Worm (Caenorhabditis elegans) whole organism, L4 larva: ENCODE data around the gene T24C12.4.
A peak's percentile ranks its signal among the peaks of the same experiment; 100 is the strongest.

Experiments used
- F10B5.3 ChIP-seq: sonication (generic microtip); optimal IDR thresholded peaks from 2 replicates; lab custom pipeline; 2016; ENCODE audit warnings: mild to moderate bottlenecking, missing genetic modification characterization, missing compliant biosample characterization
- F26F4.8 ChIP-seq: fragments of 200-800 bp; sonication (Bioruptor generic); conservative IDR thresholded peaks from 2 replicates; pipeline ENCODE4 v1.3.6; 2022; ENCODE audit warnings: missing genetic modification characterization, missing compliant biosample characterization
- F37D6.2 ChIP-seq: sonication (generic microtip); optimal IDR thresholded peaks from 2 replicates; lab custom pipeline; 2016; ENCODE audit warnings: mild to moderate bottlenecking, missing genetic modification characterization, missing compliant biosample characterization
- F49E8.2 ChIP-seq: sonication (generic microtip); optimal IDR thresholded peaks from 2 replicates; lab custom pipeline; 2016; ENCODE audit warnings: missing compliant biosample characterization, mild to moderate bottlenecking, missing genetic modification characterization, borderline replicate concordance
- R02D3.7 ChIP-seq: fragments of 150-350 bp; sonication (generic microtip); optimal IDR thresholded peaks from 3 replicates; lab custom pipeline; 2014; ENCODE audit warnings: missing biosample characterization, missing genetic modification characterization
- Y48G9A.11 ChIP-seq: fragments of 200-800 bp; sonication (Bioruptor generic); IDR thresholded peaks from 2 replicates; pipeline ENCODE4 v1.3.6; 2022; ENCODE audit warnings: missing genetic modification reagents, missing genetic modification characterization, missing compliant biosample characterization
- Y5F2A.4 ChIP-seq: fragments of 200-800 bp; sonication (Bioruptor generic); optimal IDR thresholded peaks from 2 replicates; lab custom pipeline; 2018; ENCODE audit warnings: mild to moderate bottlenecking, missing genetic modification characterization, missing compliant biosample characterization
- ZK546.5 ChIP-seq, 2 experiments: sonication (generic microtip); optimal IDR thresholded peaks; 2 replicates each; lab custom pipeline; 2017; ENCODE audit warnings: missing biosample characterization in 2 of 2, missing genetic modification characterization in 2 of 2
- aha-1 ChIP-seq: fragments of 150-350 bp; peaks from one replicate; lab custom pipeline; 2014; ENCODE audit warnings: missing biosample characterization, missing genetic modification characterization
- aly-2 ChIP-seq: sonication (generic microtip); optimal IDR thresholded peaks from 2 replicates; lab custom pipeline; 2018; ENCODE audit warnings: missing biosample characterization, missing genetic modification characterization
- ceh-32 ChIP-seq: sonication (generic microtip); optimal IDR thresholded peaks from 2 replicates; lab custom pipeline; 2016; ENCODE audit warnings: mild to moderate bottlenecking, missing genetic modification characterization, missing compliant biosample characterization; ENCODE audit not compliant: poor library complexity
- ces-1 ChIP-seq: fragments of 150-350 bp; sonication (generic microtip); optimal IDR thresholded peaks from 4 replicates; lab custom pipeline; 2014; ENCODE audit warnings: missing biosample characterization, missing genetic modification reagents, missing genetic modification characterization
- cey-2 ChIP-seq: sonication (generic microtip); optimal IDR thresholded peaks from 3 replicates; lab custom pipeline; 2017; ENCODE audit warnings: missing genetic modification characterization, mild to moderate bottlenecking, missing compliant biosample characterization, antibody characterized with exemption, borderline replicate concordance; ENCODE audit not compliant: insufficient read depth
- daf-16 ChIP-seq, 3 experiments: sonication (generic microtip); optimal IDR thresholded peaks; 2 replicates each; lab custom pipeline; 2016 to 2017; ENCODE audit warnings: missing genetic modification characterization in 3 of 3, missing genetic modification reagents in 3 of 3, mild to moderate bottlenecking in 2 of 3, missing compliant biosample characterization in 2 of 3, missing biosample characterization in 1 of 3, moderate library complexity in 1 of 3
- dmd-6 ChIP-seq: fragments of 200-800 bp; sonication (Bioruptor generic); IDR thresholded peaks from 2 replicates; pipeline ENCODE4 v1.3.6; 2022; ENCODE audit warnings: missing genetic modification reagents, missing genetic modification characterization, missing compliant biosample characterization
- egl-43 ChIP-seq: fragments of 200-800 bp; sonication (Bioruptor generic); IDR thresholded peaks from 2 replicates; pipeline ENCODE4 v1.3.6; 2022; ENCODE audit warnings: missing genetic modification reagents, missing genetic modification characterization, missing compliant biosample characterization
- gei-8 ChIP-seq: fragments of 200-800 bp; sonication (Bioruptor generic); optimal IDR thresholded peaks from 2 replicates; lab custom pipeline; 2018; ENCODE audit warnings: mild to moderate bottlenecking, missing genetic modification characterization, missing compliant biosample characterization
- hlh-11 ChIP-seq: fragments of 200-800 bp; sonication (Bioruptor generic); optimal IDR thresholded peaks from 2 replicates; lab custom pipeline; 2018; ENCODE audit warnings: mild to moderate bottlenecking, missing genetic modification characterization, missing compliant biosample characterization
- hlh-30 ChIP-seq: sonication (generic microtip); optimal IDR thresholded peaks from 2 replicates; lab custom pipeline; 2017; ENCODE audit warnings: antibody characterized with exemption, mild to moderate bottlenecking, missing genetic modification characterization, missing compliant biosample characterization; ENCODE audit not compliant: insufficient read depth
- lin-1 ChIP-seq: fragments of 200-800 bp; sonication (Bioruptor generic); IDR thresholded peaks from 2 replicates; pipeline ENCODE4 v1.3.6; 2022; ENCODE audit warnings: missing genetic modification reagents, missing genetic modification characterization, missing compliant biosample characterization
- lin-29 ChIP-seq: fragments of 200-800 bp; sonication (Bioruptor generic); IDR thresholded peaks from 2 replicates; pipeline ENCODE4 v1.3.6; 2022; ENCODE audit warnings: missing genetic modification reagents, missing genetic modification characterization, missing compliant biosample characterization
- madf-9 ChIP-seq: fragments of 200-800 bp; sonication (Bioruptor generic); conservative IDR thresholded peaks from 2 replicates; pipeline ENCODE4 v1.3.6; 2022; ENCODE audit warnings: missing genetic modification reagents, missing genetic modification characterization, missing compliant biosample characterization
- mdl-1 ChIP-seq, 2 experiments: fragments of 150-350 bp in 1 of 2; sonication (generic microtip) in 1 of 2; optimal IDR thresholded peaks; 2 replicates each; lab custom pipeline; 2014 to 2017; ENCODE audit warnings: missing biosample characterization in 2 of 2, missing genetic modification characterization in 2 of 2
- mdt-29 ChIP-seq: fragments of 200-800 bp; sonication (Bioruptor generic); IDR thresholded peaks from 2 replicates; pipeline ENCODE4 v1.3.6; 2022; ENCODE audit warnings: missing genetic modification reagents, missing genetic modification characterization, missing compliant biosample characterization
- mes-2 ChIP-seq: sonication (generic microtip); optimal IDR thresholded peaks from 2 replicates; lab custom pipeline; 2016; ENCODE audit warnings: missing genotype, mild to moderate bottlenecking, missing genetic modification characterization, missing compliant biosample characterization; ENCODE audit not compliant: poor library complexity, severe bottlenecking
- mxl-2 ChIP-seq: fragments of 200-800 bp; sonication (Bioruptor generic); conservative IDR thresholded peaks from 2 replicates; pipeline ENCODE4 v1.3.6; 2022; ENCODE audit warnings: missing genetic modification reagents, missing genetic modification characterization, missing compliant biosample characterization
- mxl-3 ChIP-seq: fragments of 200-800 bp; sonication (Bioruptor generic); optimal IDR thresholded peaks from 2 replicates; lab custom pipeline; 2018; ENCODE audit warnings: mild to moderate bottlenecking, missing genetic modification characterization, missing compliant biosample characterization
- nhr-28 ChIP-seq: fragments of 150-350 bp; optimal IDR thresholded peaks from 2 replicates; lab custom pipeline; 2014; ENCODE audit warnings: missing biosample characterization, missing genetic modification characterization
- nhr-42 ChIP-seq: fragments of 200-800 bp; sonication (Bioruptor generic); IDR thresholded peaks from 2 replicates; pipeline ENCODE4 v1.3.6; 2022; ENCODE audit warnings: missing genetic modification characterization, missing compliant biosample characterization
- nhr-6 ChIP-seq: fragments of 150-350 bp; optimal IDR thresholded peaks from 2 replicates; lab custom pipeline; 2014; ENCODE audit warnings: missing biosample characterization, missing genetic modification characterization
- php-3 ChIP-seq: fragments of 200-800 bp; sonication (Bioruptor generic); IDR thresholded peaks from 2 replicates; pipeline ENCODE4 v1.3.6; 2022; ENCODE audit warnings: missing genetic modification reagents, missing genetic modification characterization, missing compliant biosample characterization
- pqm-1 ChIP-seq: sonication (generic microtip); optimal IDR thresholded peaks from 2 replicates; lab custom pipeline; 2017; ENCODE audit warnings: missing biosample characterization, missing genetic modification characterization
- sdz-12 ChIP-seq: fragments of 200-800 bp; sonication (Bioruptor generic); optimal IDR thresholded peaks from 2 replicates; lab custom pipeline; 2018; ENCODE audit warnings: mild to moderate bottlenecking, missing genetic modification characterization, missing compliant biosample characterization
- set-16 ChIP-seq: fragments of 200-800 bp; sonication (Bioruptor generic); IDR thresholded peaks from 2 replicates; pipeline ENCODE4 v1.3.6; 2022; ENCODE audit warnings: missing genetic modification reagents, missing genetic modification characterization, missing compliant biosample characterization
- skn-1 ChIP-seq: fragments of 150-350 bp; optimal IDR thresholded peaks from 2 replicates; lab custom pipeline; 2014; ENCODE audit warnings: missing biosample characterization, missing genetic modification characterization
- tra-1 ChIP-seq: fragments of 200-800 bp; sonication (Bioruptor generic); IDR thresholded peaks from 2 replicates; pipeline ENCODE4 v1.3.6; 2022; ENCODE audit warnings: missing genetic modification reagents, missing genetic modification characterization, missing compliant biosample characterization
- unc-39 ChIP-seq: sonication (generic microtip); optimal IDR thresholded peaks from 2 replicates; lab custom pipeline; 2017; ENCODE audit warnings: missing biosample characterization, missing genetic modification characterization
- unc-62 ChIP-seq, 3 experiments: fragments of 150-350 bp in 1 of 3; sonication (generic microtip); optimal IDR thresholded peaks in 2 of 3; peaks in 1 of 3; 1 replicate in 1 of 3; 2 replicates in 2 of 3; lab custom pipeline; 2014 to 2017; ENCODE audit warnings: missing biosample characterization in 3 of 3, missing genetic modification characterization in 3 of 3, missing genetic modification reagents in 3 of 3, missing genotype in 1 of 3
- vab-7 ChIP-seq: fragments of 200-800 bp; sonication (Bioruptor generic); IDR thresholded peaks from 2 replicates; pipeline ENCODE4 v1.3.6; 2022; ENCODE audit warnings: missing genetic modification reagents, missing genetic modification characterization, missing compliant biosample characterization
- zag-1 ChIP-seq: fragments of 150-350 bp; optimal IDR thresholded peaks from 2 replicates; lab custom pipeline; 2014; ENCODE audit warnings: missing biosample characterization, missing genetic modification characterization
- zip-11 ChIP-seq: fragments of 200-800 bp; sonication (Bioruptor generic); IDR thresholded peaks from 2 replicates; pipeline ENCODE4 v1.3.6; 2022; ENCODE audit warnings: missing genetic modification characterization, missing compliant biosample characterization
- ztf-11 ChIP-seq: fragments of 150-350 bp; optimal IDR thresholded peaks from 2 replicates; lab custom pipeline; 2014; ENCODE audit warnings: missing biosample characterization, missing genetic modification characterization

T24C12.4 gene

ce11 chrX:2216662-2217061 is 11.8 kb upstream of the T24C12.4 start:
- no peak for TF ChIP-seq nhr-42 (GFP tag; lab: Robert Waterston, UW)
- no peak for TF ChIP-seq cey-2
- TF ChIP-seq unc-62 (GFP tag; optimal IDR thresholded peaks at IDR 0.05 in 1 of 2; lab: Kevin White, UChicago), result no peak
- TF ChIP-seq unc-62 (tag; optimal IDR thresholded peaks at IDR 0.05; lab: Kevin White, UChicago), result no peak
- TF ChIP-seq R02D3.7 (tag; lab: Kevin White, UChicago), result no peak
- TF ChIP-seq F10B5.3 (tag; lab: Kevin White, UChicago), result no peak
- TF ChIP-seq hlh-30 (tag; lab: Kevin White, UChicago), result peak; percentile 19
- TF ChIP-seq ces-1 (GFP tag; lab: Kevin White, UChicago), result no peak
- TF ChIP-seq lin-1 (GFP tag; lab: Robert Waterston, UW), result no peak
- TF ChIP-seq mes-2 (tag; lab: Kevin White, UChicago), result peak; percentile 6
- TF ChIP-seq gei-8 (GFP tag; lab: Kevin White, UChicago), result no peak
- no peak for TF ChIP-seq ceh-32 (tag; lab: Kevin White, UChicago)
- 0 out of 2 replicates have a peak, but pooled peaks have one; percentile 21 for TF ChIP-seq php-3 (GFP tag; lab: Robert Waterston, UW)
- no peak for TF ChIP-seq tra-1 (GFP tag; lab: Robert Waterston, UW)
- TF ChIP-seq set-16 (GFP tag; lab: Robert Waterston, UW), result peak; percentile 84
- TF ChIP-seq pqm-1 (tag; lab: Kevin White, UChicago), result no peak
- peak; percentile 21 for TF ChIP-seq hlh-11 (tag; lab: Kevin White, UChicago)
- TF ChIP-seq mxl-2 (GFP tag; lab: Robert Waterston, UW), result 0 out of 2 replicates have a peak, but pooled peaks have one; percentile 52
- 0 out of 2 replicates have a peak, but pooled peaks have one; percentile 28 for TF ChIP-seq egl-43
- TF ChIP-seq zip-11 (GFP tag; lab: Robert Waterston, UW), result no peak
- peak; percentile 52; the same call in 1 of the 2 replicates for TF ChIP-seq F26F4.8 (GFP tag; lab: Robert Waterston, UW)
- peak in 1 of 2 experiments; percentile 18 for TF ChIP-seq mdl-1 (tag; optimal IDR thresholded peaks at IDR 0.05; lab: Kevin White, UChicago)
- TF ChIP-seq dmd-6, result no peak
- TF ChIP-seq madf-9 (GFP tag; lab: Robert Waterston, UW), result no peak
- TF ChIP-seq F49E8.2 (tag; lab: Kevin White, UChicago), result no peak
- no peak for TF ChIP-seq zag-1
- peak; percentile 24; the same call in 1 of the 2 replicates for TF ChIP-seq lin-29 (GFP tag; lab: Robert Waterston, UW)
- TF ChIP-seq skn-1 (tag; lab: Kevin White, UChicago), result no peak
- TF ChIP-seq nhr-6 (tag; lab: Kevin White, UChicago), result no peak
- TF ChIP-seq aha-1, result peak; percentile 57
- no peak for TF ChIP-seq Y48G9A.11 (GFP tag; lab: Robert Waterston, UW)
- no peak for TF ChIP-seq ztf-11 (tag; lab: Kevin White, UChicago)
- no peak for TF ChIP-seq unc-39 (tag; lab: Kevin White, UChicago)
- TF ChIP-seq F37D6.2 (tag; lab: Kevin White, UChicago), result no peak
- TF ChIP-seq mxl-3, result peak; percentile 69
- TF ChIP-seq mdt-29 (GFP tag; lab: Robert Waterston, UW), result no peak
- no peak for TF ChIP-seq Y5F2A.4 (GFP tag; lab: Kevin White, UChicago)
- no peak for TF ChIP-seq sdz-12 (GFP tag; lab: Kevin White, UChicago)
- no peak for TF ChIP-seq daf-16 (GFP tag; optimal IDR thresholded peaks at IDR 0.05; lab: Kevin White, UChicago)
- no peak for TF ChIP-seq daf-16 (tag; optimal IDR thresholded peaks at IDR 0.05; lab: Kevin White, UChicago)
- no peak for TF ChIP-seq ZK546.5 (tag; optimal IDR thresholded peaks at IDR 0.05; lab: Kevin White, UChicago)
- no peak for TF ChIP-seq aly-2 (tag; lab: Kevin White, UChicago)
- 0 out of 2 replicates have a peak, but pooled peaks have one; percentile 6 for TF ChIP-seq vab-7 (GFP tag; lab: Robert Waterston, UW)
- TF ChIP-seq nhr-28 (tag; lab: Kevin White, UChicago), result no peak
- TF ChIP-seq, all 104 proteins: peak for 13
